Worm (Caenorhabditis elegans): Measurements from ENCODE around the gene K09E4.3.

K09E4.3 gene

ce11 chrII:14089796-14090372 is 36.9 kb downstream of the K09E4.3 start:
- TF ChIP-seq madf-8 (GFP tag; conservative IDR thresholded peaks at IDR 0.05) (no peak), nfya-2 (GFP tag; IDR thresholded peaks at IDR 0.05) (peak; percentile 62; the same call in 1 of the 2 replicates), nhr-90 (tag; optimal IDR thresholded peaks at IDR 0.05) (no peak), him-1 (tag; optimal IDR thresholded peaks at IDR 0.05) (peak; percentile 15), xnd-1 (tag; optimal IDR thresholded peaks at IDR 0.05) (no peak), mcd-1 (GFP tag; IDR thresholded peaks at IDR 0.05) (0 out of 2 replicates have a peak, but pooled peaks have one; percentile 11), egrh-3 (GFP tag; IDR thresholded peaks at IDR 0.05) (peak; percentile 40; the same call in 1 of the 2 replicates), zfh-2 (GFP tag; conservative IDR thresholded peaks at IDR 0.05) (peak; percentile 66), Y53G8AR.9 (GFP tag; conservative IDR thresholded peaks at IDR 0.05) (no peak), ztf-22 (GFP tag; optimal IDR thresholded peaks at IDR 0.05) (no peak), madf-3 (GFP tag; IDR thresholded peaks at IDR 0.05) (no peak), nfyb-1 (GFP tag; IDR thresholded peaks at IDR 0.05) (peak; percentile 94), lsy-27 (tag; optimal IDR thresholded peaks at IDR 0.05; ENCODE audit: borderline replicate concordance, insufficient read depth) (no peak), egl-44 (GFP tag; IDR thresholded peaks at IDR 0.05) (no peak)

DNA sequence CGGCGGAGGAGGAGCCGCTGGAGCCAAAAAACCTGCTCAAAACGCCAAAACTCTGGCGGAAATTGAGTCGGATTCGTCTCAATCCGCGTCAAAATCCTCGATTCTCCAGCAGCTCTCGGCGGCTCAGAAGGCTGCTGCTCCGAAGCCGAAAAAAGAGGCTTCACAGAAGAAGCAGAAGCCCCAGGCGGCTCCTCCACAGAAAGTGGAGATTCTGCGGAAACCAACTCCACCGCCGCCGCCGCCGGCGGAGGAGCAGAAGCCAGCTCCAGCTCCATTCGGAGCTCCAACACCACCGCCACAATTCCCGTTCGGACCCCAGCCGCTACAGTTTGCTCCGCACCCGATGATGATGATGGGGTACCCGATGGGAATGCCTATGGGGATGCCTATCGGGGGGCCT is 39.8 kb downstream of the K09E4.3 start:
- TF ChIP-seq ceh-58 (GFP tag; IDR thresholded peaks at IDR 0.05) (no peak), ceh-100 (GFP tag; IDR thresholded peaks at IDR 0.05) (no peak), madf-8 (GFP tag; conservative IDR thresholded peaks at IDR 0.05) (no peak), unc-130 (GFP tag; optimal IDR thresholded peaks at IDR 0.05) (no peak), zfh-2 (GFP tag; conservative IDR thresholded peaks at IDR 0.05) (peak; percentile 87), F10E7.11 (tag; optimal IDR thresholded peaks at IDR 0.05) (no peak), ccch-3 (GFP tag; optimal IDR thresholded peaks at IDR 0.05) (no peak), F57A8.1 (GFP tag; optimal IDR thresholded peaks at IDR 0.05) (no peak), fkh-3 (tag; optimal IDR thresholded peaks at IDR 0.05) (no peak), lin-40 (tag; optimal IDR thresholded peaks at IDR 0.05) (no peak), nhr-90 (tag; optimal IDR thresholded peaks at IDR 0.05) (no peak), mcd-1 (GFP tag; IDR thresholded peaks at IDR 0.05) (0 out of 2 replicates have a peak, but pooled peaks have one; percentile 7), rec-8 (tag; optimal IDR thresholded peaks at IDR 0.05) (no peak), F49E8.2 (tag; optimal IDR thresholded peaks at IDR 0.05; ENCODE audit: insufficient read depth) (no peak), repo-1 (tag; optimal IDR thresholded peaks at IDR 0.05) (no peak), ets-4 (GFP tag; optimal IDR thresholded peaks at IDR 0.05) (no peak), hlh-12 (tag; optimal IDR thresholded peaks at IDR 0.05) (no peak), die-1 (tag; optimal IDR thresholded peaks at IDR 0.05) (no peak), dpl-1 (GFP tag; optimal IDR thresholded peaks at IDR 0.05) (no peak), attf-6 (GFP tag; IDR thresholded peaks at IDR 0.05) (no peak), bed-2 (GFP tag; IDR thresholded peaks at IDR 0.05) (no peak), lsy-27 (tag; optimal IDR thresholded peaks at IDR 0.05; ENCODE audit: borderline replicate concordance, insufficient read depth) (no peak), akir-1 (GFP tag; optimal IDR thresholded peaks at IDR 0.05) (no peak), egrh-3 (GFP tag; IDR thresholded peaks at IDR 0.05) (peak; percentile 93), snpc-4 (GFP tag; optimal IDR thresholded peaks at IDR 0.05) (no peak), snpc-4 (tag; optimal IDR thresholded peaks at IDR 0.05) (no peak), F33H1.4 (GFP tag; IDR thresholded peaks at IDR 0.05) (no peak)

ce11 chrII:14077823-14078222 is 48.9 kb downstream of the K09E4.3 start:
- no peak for TF ChIP-seq ceh-100 (GFP tag; IDR thresholded peaks at IDR 0.05)
- peak; percentile 83 for TF ChIP-seq zfh-2 (GFP tag; conservative IDR thresholded peaks at IDR 0.05)
- TF ChIP-seq egrh-3 (GFP tag; IDR thresholded peaks at IDR 0.05) = peak; percentile 61; the same call in 1 of the 2 replicates
